Worm (Caenorhabditis elegans) whole organism, early embryonic: ENCODE data around the gene elt-1.

Experiments
- B0310.2 ChIP-seq: sonication (generic microtip); optimal IDR thresholded peaks from 2 replicates; lab custom pipeline; 2016; ENCODE audit warnings: mild to moderate bottlenecking, missing genetic modification characterization, missing compliant biosample characterization
- F13C5.2 ChIP-seq: sonication (generic microtip); optimal IDR thresholded peaks from 2 replicates; lab custom pipeline; 2017; ENCODE audit warnings: mild to moderate bottlenecking, missing genetic modification characterization, inconsistent platforms, missing compliant biosample characterization
- aly-1 ChIP-seq: sonication (generic microtip); optimal IDR thresholded peaks from 2 replicates; lab custom pipeline; 2016; ENCODE audit warnings: missing genetic modification characterization, missing compliant biosample characterization
- ama-1 ChIP-seq: fragments of 150-350 bp; optimal IDR thresholded peaks from 2 replicates; lab custom pipeline; 2014
- ceh-13 ChIP-seq: fragments of 200-800 bp; sonication (Bioruptor generic); optimal IDR thresholded peaks from 2 replicates; lab custom pipeline; 2018; ENCODE audit warnings: mild to moderate bottlenecking, missing genetic modification characterization, missing compliant biosample characterization
- ceh-36 ChIP-seq: sonication (generic microtip); optimal IDR thresholded peaks from 2 replicates; lab custom pipeline; 2016; ENCODE audit warnings: missing genetic modification characterization, inconsistent platforms, missing compliant biosample characterization
- ets-7 ChIP-seq: sonication (generic microtip); optimal IDR thresholded peaks from 2 replicates; lab custom pipeline; 2016; ENCODE audit warnings: missing genotype, missing genetic modification characterization, missing compliant biosample characterization
- flt-1 ChIP-seq: fragments of 200-800 bp; sonication (Bioruptor generic); IDR thresholded peaks from 2 replicates; pipeline ENCODE4 v1.3.6; 2022; ENCODE audit warnings: missing genetic modification characterization, missing compliant biosample characterization
- hmbx-1 ChIP-seq: sonication (generic microtip); optimal IDR thresholded peaks from 2 replicates; lab custom pipeline; 2016; ENCODE audit warnings: mild to moderate bottlenecking, missing genetic modification characterization, missing compliant biosample characterization
- hmg-4 ChIP-seq: fragments of 200-800 bp; sonication (Bioruptor generic); optimal IDR thresholded peaks from 2 replicates; lab custom pipeline; 2018; ENCODE audit warnings: mild to moderate bottlenecking, missing genetic modification characterization, missing compliant biosample characterization
- hnd-1 ChIP-seq: sonication (generic microtip); optimal IDR thresholded peaks from 2 replicates; lab custom pipeline; 2016; ENCODE audit warnings: missing genetic modification characterization, missing compliant biosample characterization
- pes-1 ChIP-seq: fragments of 200-800 bp; sonication (Bioruptor generic); IDR thresholded peaks from 2 replicates; pipeline ENCODE4 v1.3.6; 2022; ENCODE audit warnings: missing genetic modification reagents, missing genetic modification characterization, missing compliant biosample characterization
- scrt-1 ChIP-seq: fragments of 200-800 bp; sonication (Bioruptor generic); IDR thresholded peaks from 2 replicates; pipeline ENCODE4 v1.3.6; 2022; ENCODE audit warnings: missing genetic modification characterization, missing compliant biosample characterization
- sea-1 ChIP-seq: fragments of 200-800 bp; sonication (Bioruptor generic); conservative IDR thresholded peaks from 2 replicates; pipeline ENCODE4 v1.3.6; 2022; ENCODE audit warnings: missing genetic modification characterization, missing compliant biosample characterization
- tbx-11 ChIP-seq: fragments of 200-800 bp; sonication (Bioruptor generic); IDR thresholded peaks from 2 replicates; pipeline ENCODE4 v1.3.6; 2022; ENCODE audit warnings: missing genetic modification characterization, missing compliant biosample characterization
- tbx-37 ChIP-seq: fragments of 200-800 bp; sonication (Bioruptor generic); conservative IDR thresholded peaks from 2 replicates; pipeline ENCODE4 v1.3.6; 2022; ENCODE audit warnings: missing genetic modification reagents, missing genetic modification characterization, missing compliant biosample characterization
- tra-4 ChIP-seq: sonication (generic microtip); optimal IDR thresholded peaks from 2 replicates; lab custom pipeline; 2017; ENCODE audit warnings: missing genetic modification characterization, missing compliant biosample characterization

elt-1 gene

DNA sequence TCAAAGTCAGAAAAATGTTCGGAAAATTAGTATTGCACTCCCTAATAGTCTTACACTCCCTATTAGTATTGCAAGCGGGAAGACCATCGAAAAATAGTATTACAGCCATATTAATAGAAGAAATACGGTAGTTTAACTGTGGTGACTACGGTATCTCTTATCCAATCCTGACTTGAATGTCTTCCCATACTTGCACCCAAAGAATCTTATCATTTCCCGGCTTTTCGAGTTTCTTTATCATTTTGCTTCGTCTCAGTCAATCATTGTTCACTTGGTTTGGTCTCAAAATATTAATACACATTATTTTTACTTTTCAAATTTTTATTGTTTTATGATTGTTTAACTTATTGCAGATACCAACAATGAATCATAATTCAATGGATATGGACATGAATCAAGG is 38.4 kb downstream of the elt-1 start, which contains the start of gene F58G6.3:
F58G6.3 (plus strand) TSS at position 352 of the 400 bp plus-strand sequence.
- TF ChIP-seq ama-1 (lab: Kevin White, UChicago) (no peak), aly-1 (no peak), hnd-1 (tag; lab: Kevin White, UChicago) (no peak)

DNA sequence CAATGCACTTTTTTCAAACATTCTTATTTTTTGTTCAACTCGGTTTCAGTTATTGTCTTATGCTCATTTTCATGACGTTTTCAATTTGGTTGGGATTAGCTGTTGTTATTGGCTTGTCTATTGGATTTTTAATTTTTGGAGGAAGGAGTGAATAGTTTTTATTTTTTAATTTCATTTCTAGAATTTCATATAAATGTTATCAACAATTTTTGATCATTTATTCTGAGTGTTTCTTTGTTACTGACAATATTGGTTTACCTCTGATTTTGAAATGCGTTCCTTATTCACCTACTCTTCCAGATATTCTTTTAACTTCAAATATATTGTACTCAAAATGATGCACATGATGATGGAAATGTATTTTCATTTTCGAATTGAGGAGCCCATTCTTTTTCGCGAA is 39.2 kb downstream of the elt-1 start, which contains the start of gene F58G6.7:
F58G6.7 (plus strand) TSS at position 301 of the 400 bp plus-strand sequence.
- TF ChIP-seq flt-1 (GFP tag; lab: Robert Waterston, UW): no peak
- TF ChIP-seq F13C5.2: no peak

DNA sequence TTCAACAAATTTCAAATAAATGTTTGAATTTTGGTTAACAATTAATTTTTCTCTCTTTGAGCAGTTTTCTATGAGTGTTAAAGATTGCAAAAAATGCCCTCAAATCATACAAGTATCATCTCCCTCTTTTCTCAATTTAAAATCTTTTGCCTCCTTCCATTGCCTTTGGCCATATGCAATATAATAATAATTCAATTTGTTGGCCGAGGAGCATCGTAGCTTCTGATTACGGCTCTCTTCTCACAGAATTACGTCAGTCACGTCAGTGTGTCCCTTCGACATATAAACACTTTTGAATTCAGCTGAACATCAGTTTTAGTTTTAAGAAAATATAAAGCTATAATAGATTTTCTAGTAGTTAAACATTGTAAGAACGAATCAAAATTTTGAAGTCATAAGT is 40.8 kb downstream of the elt-1 start:
- no peak for TF ChIP-seq sea-1 (GFP tag; lab: Robert Waterston, UW)
- TF ChIP-seq scrt-1 (GFP tag; lab: Robert Waterston, UW): no peak
- TF ChIP-seq ceh-36 (tag; lab: Kevin White, UChicago): no peak
- TF ChIP-seq aly-1: no peak
- no peak for TF ChIP-seq hmbx-1
- TF ChIP-seq hmg-4: no peak
- TF ChIP-seq ama-1 (lab: Kevin White, UChicago): no peak
- no peak for TF ChIP-seq B0310.2 (tag; lab: Kevin White, UChicago)
- no peak for TF ChIP-seq ceh-13 (GFP tag; lab: Kevin White, UChicago)
- no peak for TF ChIP-seq pes-1 (GFP tag; lab: Robert Waterston, UW)
- TF ChIP-seq flt-1 (GFP tag; lab: Robert Waterston, UW): no peak
- no peak for TF ChIP-seq tra-4 (tag; lab: Kevin White, UChicago)
- TF ChIP-seq F13C5.2: no peak
- TF ChIP-seq ets-7 (tag; lab: Kevin White, UChicago): no peak
- TF ChIP-seq tbx-11 (GFP tag; lab: Robert Waterston, UW): no peak
- no peak for TF ChIP-seq hnd-1 (tag; lab: Kevin White, UChicago)

DNA sequence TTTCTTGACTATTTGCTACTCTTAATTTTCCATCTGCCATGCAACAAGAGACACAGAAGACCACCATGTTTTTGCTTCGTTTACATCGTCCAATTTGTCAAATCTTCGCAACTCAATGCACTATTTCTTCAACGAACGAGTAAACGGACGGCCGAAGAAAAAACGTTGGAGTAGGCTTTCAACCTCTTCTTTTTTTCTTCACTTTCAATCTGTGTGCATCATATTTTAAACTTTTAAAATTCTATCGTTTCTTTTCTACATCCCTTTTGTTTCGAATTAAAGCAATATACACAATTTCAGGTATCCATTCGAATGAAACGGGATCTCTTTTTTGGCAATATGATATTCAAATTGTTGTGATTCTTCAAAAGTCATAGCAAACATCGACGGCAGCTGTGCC is 43.0 kb downstream of the elt-1 start, which contains the start of gene acc-1:
acc-1 (plus strand) TSS at position 301 of the 400 bp plus-strand sequence.
- TF ChIP-seq hmg-4: no peak
- no peak for TF ChIP-seq hnd-1 (tag; lab: Kevin White, UChicago)
- no peak for TF ChIP-seq flt-1 (GFP tag; lab: Robert Waterston, UW)
- TF ChIP-seq ceh-13 (GFP tag; lab: Kevin White, UChicago): no peak
- TF ChIP-seq tra-4 (tag; lab: Kevin White, UChicago): no peak
- TF ChIP-seq tbx-37: no peak
- no peak for TF ChIP-seq ceh-36 (tag; lab: Kevin White, UChicago)
- TF ChIP-seq pes-1 (GFP tag; lab: Robert Waterston, UW): no peak
- no peak for TF ChIP-seq B0310.2 (tag; lab: Kevin White, UChicago)
- no peak for TF ChIP-seq ets-7 (tag; lab: Kevin White, UChicago)
- no peak for TF ChIP-seq tbx-11 (GFP tag; lab: Robert Waterston, UW)
- TF ChIP-seq F13C5.2: no peak
- no peak for TF ChIP-seq ama-1 (lab: Kevin White, UChicago)
- no peak for TF ChIP-seq aly-1
- no peak for TF ChIP-seq sea-1 (GFP tag; lab: Robert Waterston, UW)
- TF ChIP-seq scrt-1 (GFP tag; lab: Robert Waterston, UW): no peak

DNA sequence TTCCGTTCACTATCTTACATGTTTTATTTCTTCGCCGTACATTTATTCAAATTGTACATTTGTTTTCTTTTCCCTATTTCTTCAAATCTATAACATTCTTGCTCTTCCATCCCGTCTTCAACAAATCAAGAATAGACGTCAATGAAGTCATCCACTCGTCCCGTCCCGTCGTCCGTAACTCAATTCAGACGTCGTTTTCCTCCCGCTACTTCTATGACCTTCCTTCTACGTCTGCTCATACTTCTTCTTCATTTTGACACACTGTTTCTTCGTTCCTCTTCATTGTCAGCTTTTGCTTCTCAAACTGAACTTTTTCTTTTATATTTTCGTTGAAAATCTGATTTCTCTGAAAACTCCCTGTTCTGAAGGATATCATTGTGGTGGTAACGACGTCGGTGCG is 45.2 kb downstream of the elt-1 start:
- TF ChIP-seq B0310.2 (tag; lab: Kevin White, UChicago) (no peak), aly-1 (no peak), hmg-4 (no peak), F13C5.2 (no peak), tbx-11 (GFP tag; lab: Robert Waterston, UW) (no peak), flt-1 (GFP tag; lab: Robert Waterston, UW) (no peak), tra-4 (tag; lab: Kevin White, UChicago) (no peak), ets-7 (tag; lab: Kevin White, UChicago) (no peak), ama-1 (lab: Kevin White, UChicago) (no peak), tbx-37 (no peak), pes-1 (GFP tag; lab: Robert Waterston, UW) (no peak), scrt-1 (GFP tag; lab: Robert Waterston, UW) (no peak), hmbx-1 (no peak), hnd-1 (tag; lab: Kevin White, UChicago) (no peak), ceh-13 (GFP tag; lab: Kevin White, UChicago) (no peak), ceh-36 (tag; lab: Kevin White, UChicago) (no peak), sea-1 (GFP tag; lab: Robert Waterston, UW) (no peak)

DNA sequence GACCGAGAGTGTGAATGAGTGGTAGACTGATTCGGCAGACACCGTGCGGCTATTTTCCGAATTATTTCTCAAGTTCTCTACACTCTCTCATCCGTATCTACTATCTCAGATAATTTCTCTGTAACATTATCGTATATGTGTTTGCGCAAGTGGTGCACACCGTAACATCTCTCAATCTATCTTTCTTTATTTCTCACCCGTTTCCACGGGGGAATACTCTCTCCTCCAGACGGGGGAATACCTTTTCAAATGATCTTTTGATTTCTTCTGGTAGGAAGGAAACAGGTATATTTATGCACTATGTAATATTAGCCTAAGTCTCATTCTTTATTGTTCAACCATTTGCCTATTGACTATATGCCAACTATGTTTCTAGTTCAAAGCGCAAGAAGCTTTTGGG is 52.3 kb downstream of the elt-1 start:
- TF ChIP-seq hmbx-1: no peak
- no peak for TF ChIP-seq ceh-13 (GFP tag; lab: Kevin White, UChicago)
- TF ChIP-seq F13C5.2: no peak
- TF ChIP-seq flt-1 (GFP tag; lab: Robert Waterston, UW): no peak
- TF ChIP-seq tbx-11 (GFP tag; lab: Robert Waterston, UW): no peak
- TF ChIP-seq ets-7 (tag; lab: Kevin White, UChicago): no peak
- TF ChIP-seq scrt-1 (GFP tag; lab: Robert Waterston, UW): no peak
- TF ChIP-seq tbx-37: no peak
- no peak for TF ChIP-seq hmg-4
- TF ChIP-seq pes-1 (GFP tag; lab: Robert Waterston, UW): no peak
- TF ChIP-seq hnd-1 (tag; lab: Kevin White, UChicago): no peak
- TF ChIP-seq ama-1 (lab: Kevin White, UChicago): no peak
- TF ChIP-seq ceh-36 (tag; lab: Kevin White, UChicago): no peak
- TF ChIP-seq B0310.2 (tag; lab: Kevin White, UChicago): no peak
- no peak for TF ChIP-seq aly-1
- TF ChIP-seq tra-4 (tag; lab: Kevin White, UChicago): no peak
- no peak for TF ChIP-seq sea-1 (GFP tag; lab: Robert Waterston, UW)

DNA sequence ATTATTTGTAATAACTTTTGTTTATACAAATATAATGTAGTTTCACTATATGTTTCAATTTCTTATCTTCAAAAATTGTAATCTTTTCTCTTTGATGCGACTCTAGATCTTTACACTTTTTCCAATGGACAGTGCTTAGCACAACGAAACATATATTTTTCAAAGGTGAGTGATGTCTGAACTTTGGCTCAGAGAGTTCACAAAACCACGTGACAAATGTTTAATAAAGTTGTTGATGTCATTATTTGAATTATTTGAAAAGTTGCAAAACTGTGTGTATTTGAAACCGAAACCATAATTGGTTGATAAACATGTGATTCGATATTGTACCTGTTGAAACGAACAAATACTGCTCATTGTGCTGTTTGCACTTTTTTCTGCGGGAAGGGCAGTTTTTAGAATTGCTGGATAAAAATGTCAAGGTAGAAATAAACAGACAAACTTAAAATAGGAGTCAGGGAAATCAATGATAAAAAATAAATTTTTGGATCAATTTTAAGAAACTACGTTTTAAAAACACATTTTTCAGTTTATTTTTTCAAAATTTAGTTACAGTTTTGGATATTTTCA is 53.4 kb downstream of the elt-1 start:
- TF ChIP-seq tbx-37 (no peak), aly-1 (no peak), hmg-4 (no peak), sea-1 (GFP tag; lab: Robert Waterston, UW) (no peak), F13C5.2 (no peak), hnd-1 (tag; lab: Kevin White, UChicago) (no peak), scrt-1 (GFP tag; lab: Robert Waterston, UW) (no peak), ceh-13 (GFP tag; lab: Kevin White, UChicago) (no peak), tra-4 (tag; lab: Kevin White, UChicago) (no peak), pes-1 (GFP tag; lab: Robert Waterston, UW) (no peak), ama-1 (lab: Kevin White, UChicago) (no peak), tbx-11 (GFP tag; lab: Robert Waterston, UW) (no peak), ceh-36 (tag; lab: Kevin White, UChicago) (no peak), B0310.2 (tag; lab: Kevin White, UChicago) (no peak), hmbx-1 (no peak)
